Fruit fly (Drosophila melanogaster) whole organism, embryonic: ENCODE measurements around the gene CG46458.

ENCODE experiments used
- ATbp ChIP-seq: fragments of 200-800 bp; sonication (Bioruptor generic); optimal IDR thresholded peaks from 2 replicates; lab custom pipeline; 2017; ENCODE audit warnings: missing biosample characterization, mild to moderate bottlenecking, missing genetic modification characterization, missing genetic modification reagents
- Aef1 ChIP-seq: fragments of 200-800 bp; sonication (Bioruptor generic); IDR thresholded peaks from 3 replicates; pipeline ENCODE4 v1.3.6; 2022; ENCODE audit warnings: missing biosample characterization, missing genetic modification characterization
- Asciz ChIP-seq: fragments of 200-800 bp; sonication (Bioruptor generic); optimal IDR thresholded peaks from 2 replicates; lab custom pipeline; 2017; ENCODE audit warnings: missing biosample characterization, mild to moderate bottlenecking, missing genetic modification characterization, missing genetic modification reagents
- B-H1 ChIP-seq: fragments of 200-800 bp; sonication (Bioruptor generic); IDR thresholded peaks from 3 replicates; pipeline ENCODE4 v1.3.6; 2022; ENCODE audit warnings: missing biosample characterization, missing genetic modification characterization
- Bgb ChIP-seq: fragments of 200-800 bp; sonication (Bioruptor generic); IDR thresholded peaks from 2 replicates; pipeline ENCODE4 v1.3.6; 2022; ENCODE audit warnings: missing biosample characterization, missing genetic modification characterization; ENCODE audit not compliant: partially characterized antibody
- CG12391 ChIP-seq: fragments of 200-800 bp; sonication (Bioruptor generic); optimal IDR thresholded peaks from 3 replicates; lab custom pipeline; 2018; ENCODE audit warnings: missing biosample characterization, mild to moderate bottlenecking, missing genetic modification characterization, moderate library complexity
- CG1647 ChIP-seq: fragments of 200-800 bp; sonication (Bioruptor generic); optimal IDR thresholded peaks from 3 replicates; lab custom pipeline; 2016; ENCODE audit warnings: missing biosample characterization, missing genetic modification characterization
- CG16813 ChIP-seq: fragments of 200-800 bp; sonication (Bioruptor generic); IDR thresholded peaks from 3 replicates; pipeline ENCODE4 v1.3.6; 2022; ENCODE audit warnings: missing biosample characterization, missing genetic modification characterization; ENCODE audit not compliant: partially characterized antibody
- CG17385 ChIP-seq: fragments of 200-800 bp; sonication (Bioruptor generic); optimal IDR thresholded peaks from 3 replicates; lab custom pipeline; 2018; ENCODE audit warnings: missing biosample characterization, mild to moderate bottlenecking, missing genetic modification characterization
- CG18476 ChIP-seq: fragments of 200-800 bp; sonication (Bioruptor generic); optimal IDR thresholded peaks from 2 replicates; lab custom pipeline; 2016; ENCODE audit warnings: missing biosample characterization, mild to moderate bottlenecking, missing genetic modification characterization
- CG18764 ChIP-seq: fragments of 200-800 bp; sonication (Bioruptor generic); optimal IDR thresholded peaks from 3 replicates; lab custom pipeline; 2016; ENCODE audit warnings: missing biosample characterization, missing genetic modification characterization
- CG2120 ChIP-seq: fragments of 200-800 bp; sonication (Bioruptor generic); optimal IDR thresholded peaks from 3 replicates; lab custom pipeline; 2016; ENCODE audit warnings: missing biosample characterization, missing genetic modification characterization
- CG2199 ChIP-seq: fragments of 200-800 bp; sonication (Bioruptor generic); IDR thresholded peaks from 3 replicates; pipeline ENCODE4 v1.3.6; 2022; ENCODE audit warnings: missing biosample characterization, missing genetic modification characterization
- CG3065 ChIP-seq: fragments of 200-800 bp; sonication (Bioruptor generic); optimal IDR thresholded peaks from 2 replicates; lab custom pipeline; 2016; ENCODE audit warnings: missing biosample characterization, missing genetic modification characterization
- CG31365 ChIP-seq: fragments of 200-800 bp; sonication (Bioruptor generic); optimal IDR thresholded peaks from 2 replicates; lab custom pipeline; 2018; ENCODE audit warnings: missing biosample characterization, mild to moderate bottlenecking, missing genetic modification characterization
- CG3281 ChIP-seq: fragments of 200-800 bp; sonication (Bioruptor generic); optimal IDR thresholded peaks from 3 replicates; lab custom pipeline; 2017; ENCODE audit warnings: missing biosample characterization, mild to moderate bottlenecking, missing genetic modification characterization
- CG33213 ChIP-seq: fragments of 200-800 bp; sonication (Bioruptor generic); optimal IDR thresholded peaks from 3 replicates; lab custom pipeline; 2016; ENCODE audit warnings: missing biosample characterization, missing genetic modification characterization
- CG33557 ChIP-seq: fragments of 200-800 bp; sonication (Bioruptor generic); optimal IDR thresholded peaks from 2 replicates; lab custom pipeline; 2019; ENCODE audit warnings: missing biosample characterization, mild to moderate bottlenecking, missing genetic modification characterization, moderate library complexity
- CG4707 ChIP-seq: fragments of 200-800 bp; sonication (Bioruptor generic); optimal IDR thresholded peaks from 2 replicates; lab custom pipeline; 2018; ENCODE audit warnings: missing biosample characterization, mild to moderate bottlenecking, missing genetic modification characterization, moderate library complexity
- CG6765 ChIP-seq: fragments of 200-800 bp; sonication (Bioruptor generic); optimal IDR thresholded peaks from 3 replicates; lab custom pipeline; 2017; ENCODE audit warnings: missing biosample characterization, mild to moderate bottlenecking, missing genetic modification characterization
- CG9876 ChIP-seq: fragments of 200-800 bp; sonication (Bioruptor generic); optimal IDR thresholded peaks from 2 replicates; lab custom pipeline; 2016; ENCODE audit warnings: missing biosample characterization, missing genetic modification characterization
- Deaf1 ChIP-seq: fragments of 200-800 bp; optimal IDR thresholded peaks from 3 replicates; lab custom pipeline; 2019; ENCODE audit warnings: missing biosample characterization, mild to moderate bottlenecking, missing genetic modification characterization, moderate library complexity
- Drgx ChIP-seq: fragments of 200-800 bp; sonication (Bioruptor generic); IDR thresholded peaks from 2 replicates; pipeline ENCODE4 v1.3.6; 2022; ENCODE audit warnings: missing biosample characterization, missing genetic modification characterization
- Ets65A ChIP-seq: fragments of 200-800 bp; sonication (Bioruptor generic); peaks from one replicate; lab custom pipeline; 2016; ENCODE audit warnings: missing biosample characterization, missing genetic modification characterization
- Ets97D ChIP-seq: fragments of 200-800 bp; sonication (Bioruptor generic); optimal IDR thresholded peaks from 3 replicates; lab custom pipeline; 2016; ENCODE audit warnings: missing biosample characterization, missing genetic modification characterization
- Fer1 ChIP-seq: fragments of 200-800 bp; sonication (Bioruptor generic); optimal IDR thresholded peaks from 2 replicates; lab custom pipeline; 2017; ENCODE audit warnings: missing biosample characterization, mild to moderate bottlenecking, missing genetic modification characterization
- Gsc ChIP-seq: fragments of 200-800 bp; sonication (Bioruptor generic); IDR thresholded peaks from 2 replicates; pipeline ENCODE4 v1.3.6; 2022; ENCODE audit warnings: missing biosample characterization, missing genetic modification characterization
- Hr39 ChIP-seq: fragments of >200 bp; optimal IDR thresholded peaks from 2 replicates; lab custom pipeline; 2017
- Hr78 ChIP-seq, 2 experiments: fragments of 200-800 bp in 1 of 2; fragments of >200 bp in 1 of 2; sonication (Bioruptor generic) in 1 of 2; optimal IDR thresholded peaks; 2 replicates each; lab custom pipeline; 2017 to 2019; ENCODE audit warnings: missing biosample characterization in 2 of 2, missing genetic modification characterization in 2 of 2, mild to moderate bottlenecking in 1 of 2, moderate library complexity in 1 of 2
- ase ChIP-seq: fragments of 200-800 bp; sonication (Bioruptor generic); IDR thresholded peaks from 3 replicates; pipeline ENCODE4 v1.3.6; 2022; ENCODE audit warnings: missing biosample characterization, missing genetic modification characterization
- bcd ChIP-seq: fragments of 200-800 bp; sonication (Bioruptor generic); optimal IDR thresholded peaks from 2 replicates; lab custom pipeline; 2017; ENCODE audit warnings: missing biosample characterization, mild to moderate bottlenecking, missing genetic modification characterization
- crol ChIP-seq: fragments of 200-800 bp; sonication (Bioruptor generic); IDR thresholded peaks from 2 replicates; pipeline ENCODE4 v1.3.6; 2022; ENCODE audit warnings: missing biosample characterization, missing genetic modification characterization
- dati ChIP-seq: fragments of 200-800 bp; sonication (Bioruptor generic); IDR thresholded peaks from 2 replicates; pipeline ENCODE4 v1.3.6; 2022; ENCODE audit warnings: missing biosample characterization, missing genetic modification characterization
- ems ChIP-seq: fragments of 200-800 bp; sonication (Bioruptor generic); optimal IDR thresholded peaks from 3 replicates; lab custom pipeline; 2016; ENCODE audit warnings: missing biosample characterization, missing genetic modification characterization
- gcm ChIP-seq: fragments of 200-800 bp; sonication (Bioruptor generic); optimal IDR thresholded peaks from 2 replicates; lab custom pipeline; 2019; ENCODE audit warnings: missing biosample characterization, mild to moderate bottlenecking, missing genetic modification characterization, moderate library complexity
- gsb-n ChIP-seq: fragments of 200-800 bp; sonication (Bioruptor generic); optimal IDR thresholded peaks from 3 replicates; lab custom pipeline; 2018; ENCODE audit warnings: missing biosample characterization, mild to moderate bottlenecking, missing genetic modification characterization
- otp ChIP-seq: fragments of 200-800 bp; sonication (Bioruptor generic); IDR thresholded peaks from 3 replicates; pipeline ENCODE4, ENCODE4 v1.3.6; 2022; ENCODE audit warnings: missing biosample characterization, missing genetic modification characterization
- pfk ChIP-seq: fragments of 200-800 bp; sonication (Bioruptor generic); optimal IDR thresholded peaks from 2 replicates; lab custom pipeline; 2018; ENCODE audit warnings: missing biosample characterization, mild to moderate bottlenecking, missing genetic modification characterization, moderate library complexity
- phol ChIP-seq: fragments of 200-800 bp; sonication (Bioruptor generic); optimal IDR thresholded peaks from 3 replicates; lab custom pipeline; 2018; ENCODE audit warnings: missing biosample characterization, mild to moderate bottlenecking, missing genetic modification characterization, moderate library complexity
- prd ChIP-seq, 3 experiments: fragments of >200 bp in 2 of 3; fragments of 200-800 bp in 1 of 3; sonication (Bioruptor generic) in 1 of 3; optimal IDR thresholded peaks in 2 of 3; IDR thresholded peaks in 1 of 3; 2 replicates in 2 of 3; 3 replicates in 1 of 3; pipeline versions ENCODE4 v1.3.6 to Lab custom; 2017 to 2022; ENCODE audit warnings: missing biosample characterization in 1 of 3, missing genetic modification characterization in 1 of 3
- pros ChIP-seq: fragments of 200-800 bp; sonication (Bioruptor generic); optimal IDR thresholded peaks from 3 replicates; lab custom pipeline; 2019; ENCODE audit warnings: missing biosample characterization, mild to moderate bottlenecking, missing genetic modification characterization, moderate library complexity
- sens ChIP-seq: fragments of 200-800 bp; sonication (Bioruptor generic); peaks from one replicate; lab custom pipeline; 2016; ENCODE audit warnings: missing biosample characterization, missing genetic modification characterization
- sens-2 ChIP-seq: fragments of 200-800 bp; sonication (Bioruptor generic); IDR thresholded peaks from 2 replicates; pipeline ENCODE4 v1.3.6; 2022; ENCODE audit warnings: missing biosample characterization, missing genetic modification characterization
- sima ChIP-seq: fragments of 200-800 bp; sonication (Bioruptor generic); optimal IDR thresholded peaks from 2 replicates; lab custom pipeline; 2016; ENCODE audit warnings: missing biosample characterization, missing genetic modification characterization
- so ChIP-seq: fragments of 200-800 bp; sonication (Bioruptor generic); IDR thresholded peaks from 3 replicates; pipeline ENCODE4 v1.3.6; 2022; ENCODE audit warnings: missing biosample characterization, missing genetic modification characterization
- trem ChIP-seq: fragments of 200-800 bp; optimal IDR thresholded peaks from 3 replicates; lab custom pipeline; 2019; ENCODE audit warnings: missing biosample characterization, mild to moderate bottlenecking, missing genetic modification characterization, moderate library complexity
- tx ChIP-seq: fragments of 200-800 bp; sonication (Bioruptor generic); optimal IDR thresholded peaks from 2 replicates; lab custom pipeline; 2016; ENCODE audit warnings: missing biosample characterization, missing genetic modification characterization
- zfh2 ChIP-seq: fragments of 200-800 bp; sonication (Bioruptor generic); optimal IDR thresholded peaks from 2 replicates; lab custom pipeline; 2016; ENCODE audit warnings: missing biosample characterization, missing genetic modification characterization

Gene CG46458

dm6 chr3R:7004496-7005206 is 46.5 kb upstream of the CG46458 start (continued):
- TF ChIP-seq pros (GFP tag; lab: Kevin White, UChicago) (peak; percentile 42), CG9876 (GFP tag; lab: Kevin White, UChicago) (no peak), CG2199 (GFP tag; lab: Robert Waterston, UW) (no peak), CG3065 (GFP tag; lab: Kevin White, UChicago) (no peak), CG17385 (GFP tag; lab: Kevin White, UChicago) (no peak)

dm6 chr3R:7000693-7001187 is 42.6 kb upstream of the CG46458 start:
- no peak for TF ChIP-seq bcd (GFP tag; lab: Kevin White, UChicago)
- no peak for TF ChIP-seq CG6765 (GFP tag; lab: Kevin White, UChicago)
- no peak for TF ChIP-seq CG31365 (tag; lab: Kevin White, UChicago)
- no peak for TF ChIP-seq CG3281 (GFP tag; lab: Kevin White, UChicago)
- peak; percentile 23 for TF ChIP-seq pfk (GFP tag; lab: Kevin White, UChicago)
- peak; percentile 48 for TF ChIP-seq gcm (GFP tag; lab: Kevin White, UChicago)
- no peak for TF ChIP-seq Asciz (GFP tag; lab: Kevin White, UChicago)
- no peak for TF ChIP-seq CG18764 (GFP tag; lab: Kevin White, UChicago)
- TF ChIP-seq crol (GFP tag; lab: Robert Waterston, UW), result peak; percentile 46; the same call in 1 of the 2 replicates
- no peak for TF ChIP-seq ems
- no peak for TF ChIP-seq dati (GFP tag; lab: Robert Waterston, UW)
- no peak for TF ChIP-seq CG33213 (GFP tag; lab: Kevin White, UChicago)
- no peak for TF ChIP-seq CG4707 (GFP tag; lab: Kevin White, UChicago)
- no peak for TF ChIP-seq Fer1 (GFP tag; lab: Kevin White, UChicago)
- no peak for TF ChIP-seq sima (GFP tag; lab: Kevin White, UChicago)
- TF ChIP-seq Ets97D (GFP tag; lab: Kevin White, UChicago), result no peak
- no peak for TF ChIP-seq CG33557
- no peak for TF ChIP-seq zfh2 (GFP tag; lab: Kevin White, UChicago)
- TF ChIP-seq CG12391, result no peak
- peak; percentile 99 for TF ChIP-seq gsb-n (tag; lab: Kevin White, UChicago)
- no peak for TF ChIP-seq Hr78 (GFP tag; optimal IDR thresholded peaks at IDR 0.05; lab: Kevin White, UChicago)
- TF ChIP-seq sens-2, result no peak
- no peak for TF ChIP-seq Gsc (GFP tag; lab: Robert Waterston, UW)
- no peak for TF ChIP-seq Drgx (GFP tag; lab: Robert Waterston, UW)
- no peak for TF ChIP-seq trem (tag; lab: Kevin White, UChicago)
- 0 out of 3 replicates have a peak, but pooled peaks have one; percentile 48 for TF ChIP-seq CG16813 (GFP tag; lab: Robert Waterston, UW)
- TF ChIP-seq Bgb (GFP tag; lab: Robert Waterston, UW), result no peak
- peak; percentile 25 for TF ChIP-seq sens (GFP tag; lab: Kevin White, UChicago)
- TF ChIP-seq CG1647 (GFP tag; lab: Kevin White, UChicago), result no peak
- TF ChIP-seq ase (GFP tag; lab: Robert Waterston, UW), result no peak
- no peak for TF ChIP-seq Hr39 (lab: Kevin White, UChicago)
- TF ChIP-seq CG2120, result no peak
- TF ChIP-seq Deaf1 (tag; lab: Kevin White, UChicago), result peak; percentile 46
- TF ChIP-seq B-H1 (GFP tag; lab: Robert Waterston, UW), result no peak
- TF ChIP-seq prd (optimal IDR thresholded peaks at IDR 0.05; lab: Kevin White, UChicago), result no peak
- TF ChIP-seq prd (GFP tag; IDR thresholded peaks at IDR 0.05; lab: Robert Waterston, UW), result peak; percentile 90
- no peak for TF ChIP-seq so (GFP tag; lab: Robert Waterston, UW)
- no peak for TF ChIP-seq CG18476
- TF ChIP-seq ATbp (GFP tag; lab: Kevin White, UChicago), result no peak
- no peak for TF ChIP-seq otp (GFP tag; lab: Robert Waterston, UW)
- TF ChIP-seq tx (GFP tag; lab: Kevin White, UChicago), result no peak
- TF ChIP-seq Ets65A (GFP tag; lab: Kevin White, UChicago), result no peak
- peak; percentile 75 for TF ChIP-seq Aef1 (GFP tag; lab: Robert Waterston, UW)
- peak; percentile 83 for TF ChIP-seq phol (tag; lab: Kevin White, UChicago)
